Worm (Caenorhabditis elegans) whole organism, dauer: ENCODE results near the gene F56A11.6.

Experiments
- unc-62 ChIP-seq: sonication (generic microtip); optimal IDR thresholded peaks from 2 replicates; lab custom pipeline; 2017; ENCODE audit warnings: missing biosample characterization, missing genetic modification reagents, missing genetic modification characterization

Gene F56A11.6

DNA sequence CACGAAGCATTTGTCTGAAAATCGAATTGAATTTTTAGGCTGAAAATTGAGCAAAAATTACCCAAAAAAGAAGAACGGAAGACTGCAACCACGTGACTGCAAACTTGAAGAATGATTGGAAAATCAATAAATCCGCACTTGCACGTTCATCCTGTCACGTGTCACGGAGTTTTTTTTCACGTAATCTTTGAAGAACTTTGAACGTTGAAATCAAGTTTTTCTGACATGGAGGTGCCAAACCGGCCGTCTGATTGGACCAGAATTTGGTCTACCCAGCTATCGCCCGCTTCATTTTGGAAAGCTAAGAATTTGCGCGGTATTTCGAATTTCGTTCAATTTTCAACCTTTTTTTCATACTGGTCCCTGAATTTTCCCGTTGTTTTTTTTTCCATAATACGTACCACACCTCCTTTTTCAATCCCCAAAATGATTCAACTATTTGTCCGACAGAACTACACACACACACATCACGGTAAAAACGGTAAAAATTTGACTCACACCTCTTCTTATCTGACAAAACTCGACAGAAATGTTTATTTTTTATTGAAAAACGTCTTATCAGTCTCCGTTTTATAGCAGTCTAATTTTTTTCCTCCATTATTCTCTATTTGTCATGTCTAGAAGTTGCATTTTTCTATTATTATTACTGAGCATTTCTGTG, 14.4 kb upstream of the F56A11.6 start, which contains the start of the genes C18H7.7 and C18H7.11:
C18H7.7 (minus strand) TSS at position 101 of the 661 bp plus-strand sequence.
C18H7.11 (plus strand) TSS at position 611 of the 661 bp plus-strand sequence.
- no peak for TF ChIP-seq unc-62

DNA sequence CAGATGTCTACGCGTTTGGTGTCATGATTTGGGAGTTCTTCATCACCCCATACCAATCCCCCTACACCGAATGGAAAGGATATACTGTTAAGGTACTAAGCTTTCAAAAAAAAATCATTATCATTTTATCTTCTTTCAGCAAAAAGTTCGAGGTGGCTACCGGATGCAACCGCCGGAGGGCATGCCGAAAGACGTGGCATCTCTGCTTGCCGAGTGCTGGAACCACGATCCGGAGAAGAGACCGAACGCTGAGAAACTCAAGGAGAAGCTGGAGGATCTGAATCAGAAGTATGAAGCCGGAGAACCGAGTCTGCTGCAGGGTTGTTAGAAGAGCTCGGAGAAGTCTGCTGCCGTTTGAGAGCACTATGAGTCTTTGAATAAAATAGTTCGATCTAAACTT, 12.8 kb upstream of the F56A11.6 start:
- no peak for TF ChIP-seq unc-62

DNA sequence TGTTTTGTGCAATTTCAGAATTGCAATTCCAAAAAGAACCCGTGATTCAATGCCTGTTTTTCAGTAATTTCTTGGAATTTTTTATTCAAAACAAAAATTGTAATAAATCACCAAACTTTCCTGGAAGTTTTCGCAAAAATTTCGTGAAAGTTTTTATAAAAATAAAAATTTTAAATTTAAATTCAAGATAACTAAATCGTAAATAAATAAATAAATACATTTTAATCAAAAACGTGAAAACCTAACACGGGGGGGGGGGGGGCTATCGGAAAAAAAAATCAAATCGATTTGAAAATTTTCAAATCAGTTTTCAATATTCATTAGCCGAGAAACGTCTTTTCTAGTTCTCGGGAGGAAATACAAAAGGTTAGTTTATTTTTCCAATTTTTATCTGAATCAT, 11.0 kb upstream of the F56A11.6 start, which contains the start of gene C18H7.4:
C18H7.4 (plus strand) TSS at position 301 of the 400 bp plus-strand sequence.
- TF ChIP-seq unc-62, result no peak

DNA sequence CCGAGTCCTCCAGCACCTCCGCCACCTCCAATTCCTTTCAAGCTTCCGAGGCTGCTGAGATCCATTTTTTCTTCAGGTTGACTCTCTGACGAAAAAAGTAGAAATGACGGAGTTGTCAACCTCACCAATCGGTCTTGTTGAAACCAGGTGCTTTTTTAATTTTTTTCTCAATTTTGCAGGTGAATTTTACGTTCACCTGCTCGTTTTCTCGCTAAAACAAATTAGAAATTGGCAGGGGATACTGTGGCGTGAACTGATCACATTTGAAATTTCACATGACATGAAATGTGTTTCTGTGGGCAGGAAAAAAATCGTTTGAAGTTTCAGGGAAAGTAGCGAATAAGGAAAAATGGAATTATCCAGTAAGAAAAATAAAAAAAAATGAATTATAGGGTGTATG, 10.4 kb upstream of the F56A11.6 start, which contains the start of gene C18H7.6:
C18H7.6 (minus strand) TSS at position 104 of the 400 bp plus-strand sequence.
- no peak for TF ChIP-seq unc-62

DNA sequence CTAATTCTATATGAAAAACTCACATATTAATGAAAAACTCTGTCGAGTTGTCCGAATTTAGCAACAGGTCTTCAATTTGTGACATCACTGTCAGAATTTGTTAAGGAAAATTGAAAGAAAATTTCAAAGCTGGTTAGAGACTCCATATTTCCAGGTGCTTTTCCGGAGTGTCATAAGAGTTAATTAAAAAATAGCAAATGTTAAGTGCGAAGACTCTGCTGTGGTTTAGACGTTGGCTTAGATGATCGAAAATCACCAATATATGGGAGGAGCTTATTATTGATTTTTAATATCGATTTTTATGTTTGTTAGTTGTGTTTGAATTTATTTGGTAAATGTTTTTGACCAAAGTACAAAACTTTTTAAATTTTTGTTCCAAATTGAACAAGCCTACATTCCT, 5.7 kb upstream of the F56A11.6 start, which contains the start of gene C18H7.12:
C18H7.12 (minus strand) TSS at position 101 of the 400 bp plus-strand sequence.
- TF ChIP-seq unc-62, result no peak

DNA sequence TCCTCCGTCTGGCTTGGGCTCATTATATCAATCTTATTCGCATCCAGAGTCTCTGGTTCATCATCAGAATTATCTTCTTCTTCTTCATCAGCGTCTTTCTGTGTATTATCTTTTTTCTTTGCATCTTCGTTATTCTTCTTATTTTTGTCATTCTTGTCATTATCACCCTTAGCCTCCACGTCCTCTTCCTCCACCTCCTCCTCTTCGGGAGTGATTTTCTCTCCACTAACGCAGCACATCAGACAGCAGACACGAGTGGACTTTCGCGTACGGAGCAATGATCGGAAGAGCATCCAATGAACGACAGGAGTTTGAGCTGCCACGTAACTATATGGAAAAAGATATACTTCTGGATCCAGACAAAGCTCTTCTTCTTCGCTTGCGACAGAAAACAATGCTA, 2.0 kb upstream of the F56A11.6 start:
- TF ChIP-seq unc-62, result no peak

DNA sequence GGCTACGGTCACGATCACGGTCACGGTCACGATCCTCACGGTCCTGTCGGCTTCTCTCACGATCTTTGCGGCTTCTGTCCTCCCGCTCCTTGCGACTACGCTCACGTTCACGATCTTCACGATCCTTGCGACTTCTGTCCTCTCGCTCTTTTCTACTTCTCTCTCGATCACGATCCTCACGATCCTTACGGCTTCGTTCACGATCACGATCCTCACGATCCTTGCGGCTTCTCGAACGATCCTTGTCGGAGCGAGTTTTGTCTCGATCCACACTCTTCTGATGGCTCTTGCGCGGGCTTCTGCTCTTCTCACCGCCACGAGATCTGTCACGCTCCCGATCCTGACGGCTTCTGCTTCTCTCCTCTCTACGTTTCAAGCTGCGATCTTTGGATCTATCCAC, 1.5 kb downstream of the F56A11.6 start:
- TF ChIP-seq unc-62, result no peak

DNA sequence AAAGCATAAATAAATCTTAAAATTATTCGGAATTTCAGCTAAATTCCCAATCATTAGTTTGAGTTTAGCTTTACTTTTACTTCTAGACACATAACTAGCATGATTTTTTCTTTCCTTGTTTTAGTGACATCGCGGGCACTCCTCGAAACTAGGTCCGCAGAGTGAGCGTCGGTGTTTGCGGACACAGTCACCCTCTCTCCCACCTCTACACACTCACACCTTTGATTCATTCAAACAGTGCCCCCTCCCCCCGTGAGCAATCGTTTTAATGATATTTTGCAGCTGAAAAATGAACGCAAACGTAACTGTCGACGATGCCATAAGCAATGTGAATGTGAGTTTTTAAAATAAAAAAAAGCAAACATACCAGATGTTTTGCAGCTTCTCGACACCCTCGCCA, 9.5 kb downstream of the F56A11.6 start, which contains the start of gene gex-2:
gex-2 (plus strand) TSS at position 283 of the 400 bp plus-strand sequence.
- TF ChIP-seq unc-62, result no peak

DNA sequence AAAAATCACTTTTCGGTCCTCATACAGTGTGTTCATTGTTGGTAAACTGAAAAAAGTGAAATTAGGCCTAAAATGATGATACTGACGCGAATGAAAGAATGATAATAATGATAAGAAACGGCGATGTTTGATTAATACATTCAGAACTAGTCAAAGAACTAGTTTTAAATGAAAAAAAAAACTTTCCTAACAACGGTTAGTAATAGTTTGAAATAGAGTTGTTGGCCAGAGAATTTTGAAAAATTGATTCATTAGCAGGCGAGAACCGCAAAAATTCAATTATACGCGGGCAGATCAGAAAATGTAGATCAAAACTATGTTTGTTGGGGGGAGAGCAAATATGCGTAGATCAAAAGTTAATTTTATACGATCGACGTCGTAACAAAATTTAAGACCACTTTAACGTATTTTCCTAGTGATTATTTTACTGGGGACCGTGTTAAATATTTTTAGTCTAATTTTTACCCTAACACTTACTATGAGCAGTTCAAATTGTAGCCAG, 11.2 kb downstream of the F56A11.6 start, which contains the start of gene F56A11.5:
F56A11.5 (minus strand) TSS at position 51 of the 502 bp plus-strand sequence.
- no peak for TF ChIP-seq unc-62

DNA sequence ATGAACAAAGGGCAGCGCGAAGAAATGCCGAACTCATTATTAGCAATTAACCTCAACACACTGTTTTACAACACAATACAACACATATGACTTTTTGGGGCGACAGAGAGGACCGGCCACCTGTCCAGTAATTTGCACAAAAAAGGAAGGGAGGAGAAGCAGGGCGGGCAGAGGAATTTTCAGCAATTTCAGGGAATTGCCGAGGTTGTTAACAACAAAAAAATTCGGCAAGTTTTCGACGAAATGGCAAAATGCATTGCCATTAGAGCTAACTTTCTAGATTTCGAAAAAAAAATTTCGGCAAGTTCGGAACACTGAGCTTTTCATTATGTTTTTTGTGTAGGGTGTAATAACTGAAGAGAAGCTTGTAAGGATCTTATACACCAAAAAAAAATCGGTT, 18.0 kb downstream of the F56A11.6 start:
- no peak for TF ChIP-seq unc-62

DNA sequence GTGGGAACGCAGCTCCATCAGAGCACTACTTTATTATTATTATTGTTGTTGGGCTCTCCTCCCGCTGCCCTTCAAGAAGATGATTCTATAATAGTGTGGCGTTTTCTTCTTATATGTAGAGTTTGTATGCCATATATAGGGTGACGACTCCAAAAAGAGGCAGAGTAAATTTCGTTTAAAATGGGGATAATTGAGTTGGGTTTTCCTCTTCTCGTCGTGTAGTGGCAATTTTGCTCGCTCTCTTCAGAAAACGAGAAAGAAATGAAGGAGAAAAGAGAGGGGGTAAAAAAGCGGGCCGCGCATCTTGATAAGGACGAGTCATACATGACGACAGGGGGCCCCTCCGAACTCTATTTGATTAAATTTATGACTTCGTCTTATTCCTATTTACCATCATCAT, 18.6 kb downstream of the F56A11.6 start:
- TF ChIP-seq unc-62, result no peak

DNA sequence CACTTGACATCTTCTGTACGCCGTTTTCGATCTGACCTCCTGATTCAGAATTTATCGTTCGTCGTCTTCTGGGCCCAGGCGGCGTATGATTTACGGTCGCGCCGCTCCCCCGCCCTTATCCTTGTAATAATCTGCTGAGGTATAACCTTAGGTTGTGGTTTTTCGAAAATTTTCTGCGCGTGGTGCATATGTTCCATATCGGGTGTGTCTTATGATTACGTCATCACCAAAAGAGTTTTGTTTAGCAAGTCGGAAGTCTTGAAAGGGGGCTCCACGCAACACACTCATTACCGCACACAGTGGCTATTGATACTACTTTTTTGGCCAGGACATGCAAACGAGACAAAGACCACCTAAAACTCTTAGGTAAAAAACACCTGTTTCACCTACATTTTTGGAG, 21.2 kb downstream of the F56A11.6 start:
- TF ChIP-seq unc-62, result no peak

DNA sequence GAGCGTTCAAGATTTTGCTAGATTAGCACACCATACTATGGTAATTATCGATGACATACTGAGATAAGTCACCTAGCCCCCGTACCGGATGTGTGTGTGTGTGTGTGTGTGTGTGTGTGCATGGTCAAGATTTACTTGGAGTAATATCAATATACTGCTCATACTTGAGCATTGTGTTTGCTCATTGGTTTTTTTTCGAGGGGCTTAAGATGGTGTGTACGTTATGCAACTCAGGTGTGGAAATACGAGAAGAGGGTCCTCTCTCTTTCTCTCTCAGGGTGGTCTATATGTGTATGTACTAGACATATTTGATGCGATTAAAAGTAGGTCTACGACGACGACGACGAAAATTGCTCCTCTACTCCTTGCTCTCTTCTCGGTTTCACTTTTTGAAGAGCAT, 21.7 kb downstream of the F56A11.6 start:
- no peak for TF ChIP-seq unc-62

DNA sequence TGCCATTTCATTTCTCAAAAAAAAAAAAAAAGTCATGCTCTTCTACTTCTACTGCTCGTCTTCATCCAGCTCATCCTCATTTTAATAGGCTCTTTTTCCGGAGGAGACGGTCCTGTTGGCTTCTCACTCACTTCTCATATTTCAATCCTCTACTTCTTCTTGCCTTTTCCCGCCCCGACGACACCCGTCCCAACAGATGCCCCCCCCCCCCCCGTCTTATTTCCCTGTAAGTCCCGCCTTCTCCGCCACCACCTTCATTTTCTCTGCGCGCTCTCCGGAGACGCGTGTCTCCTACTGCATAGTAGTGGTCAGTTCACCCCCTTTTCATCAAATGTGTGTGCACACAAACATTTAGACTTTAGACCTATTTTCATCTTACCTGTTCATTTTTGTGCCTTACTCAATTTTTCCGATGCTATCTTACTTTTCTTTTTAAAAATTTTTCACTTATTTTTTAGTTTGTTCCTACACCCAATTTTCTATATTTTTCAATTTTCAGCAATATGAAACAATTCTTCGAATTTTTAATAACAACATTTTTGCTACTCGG, 23.2 kb downstream of the F56A11.6 start, which contains the start of gene efn-4:
efn-4 (plus strand) TSS at position 500 of the 550 bp plus-strand sequence.
- TF ChIP-seq unc-62, result no peak

DNA sequence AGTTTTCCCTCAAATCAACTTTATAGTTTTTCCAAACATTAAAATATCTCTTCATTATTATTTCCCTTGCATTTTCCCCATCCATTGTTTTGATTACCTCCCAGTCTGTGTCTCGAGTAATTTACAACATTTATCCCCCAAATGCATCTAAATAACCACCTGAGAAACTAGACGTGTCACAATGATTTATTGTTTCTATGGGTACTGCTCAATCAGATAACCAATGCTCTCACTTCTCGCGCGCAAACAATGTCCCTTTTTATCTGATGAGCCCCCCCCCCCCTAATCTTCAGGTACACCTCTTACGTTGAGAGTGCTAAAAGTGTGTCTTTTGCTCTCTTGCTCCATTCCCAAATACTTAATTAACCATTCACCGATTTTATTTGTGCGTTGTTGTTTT, 28.0 kb downstream of the F56A11.6 start:
- TF ChIP-seq unc-62, result no peak

DNA sequence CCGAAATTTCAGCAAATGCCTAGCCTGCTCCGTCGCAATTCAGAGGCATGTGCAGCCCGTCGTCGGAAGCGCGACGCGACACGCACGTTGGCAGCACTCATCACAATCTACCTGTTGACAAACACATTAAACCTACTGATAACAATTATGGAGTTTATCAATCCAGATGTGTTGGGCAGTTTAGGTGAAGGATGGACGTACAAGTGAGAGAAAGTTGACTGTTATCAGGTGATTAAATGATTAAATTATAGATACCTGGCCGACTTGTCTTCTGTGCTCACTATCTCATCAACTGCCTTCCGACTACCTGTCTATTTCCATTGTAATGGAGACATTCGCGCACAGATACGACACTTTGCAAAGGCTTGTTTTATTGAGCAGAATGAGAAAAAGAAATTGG, 30.1 kb downstream of the F56A11.6 start:
- TF ChIP-seq unc-62, result no peak

DNA sequence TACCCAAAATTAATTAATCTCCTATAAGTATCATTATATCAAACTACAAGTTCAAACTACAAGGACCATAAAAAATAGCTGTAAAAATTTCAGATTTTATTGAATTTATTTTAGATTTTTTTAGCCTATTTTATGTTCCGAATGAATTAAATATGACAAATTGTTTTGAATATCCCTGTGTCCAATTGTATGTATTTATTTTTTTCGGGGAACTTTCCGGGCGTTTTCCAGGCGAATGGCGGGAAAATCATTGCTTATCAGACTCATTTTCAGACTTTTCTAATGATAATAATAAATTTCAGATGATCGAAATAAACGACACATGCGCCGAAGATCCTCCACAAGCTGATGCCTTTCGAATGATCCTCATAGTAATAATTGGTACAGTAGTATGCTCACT, 34.0 kb downstream of the F56A11.6 start, which contains the start of gene F56A11.4:
F56A11.4 (plus strand) TSS at position 301 of the 400 bp plus-strand sequence.
- TF ChIP-seq unc-62, result no peak

DNA sequence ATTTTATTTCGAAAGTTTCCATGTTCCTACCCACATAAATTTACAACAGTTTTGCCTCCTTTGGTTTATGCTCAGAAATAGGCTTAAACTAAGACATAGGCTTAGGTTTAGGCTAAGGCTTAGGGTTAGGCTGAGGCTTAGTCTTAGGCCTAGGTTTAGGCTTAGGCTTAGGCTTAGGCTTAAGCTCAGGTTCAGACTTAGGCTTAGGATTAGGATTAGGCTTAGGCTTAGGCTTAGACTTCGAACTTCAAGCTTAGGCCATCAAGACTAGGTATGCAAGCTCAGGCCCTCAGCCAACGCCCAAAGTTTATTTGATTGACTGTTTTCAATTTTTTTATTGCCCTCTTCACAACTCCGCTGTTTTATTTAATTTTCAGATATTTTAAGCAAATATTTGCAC, 36.2 kb downstream of the F56A11.6 start:
- TF ChIP-seq unc-62, result no peak
